Fruit fly (Drosophila melanogaster) whole organism, embryonic: ENCODE measurements around the gene Rpt4.
A peak's percentile ranks its signal among the peaks of the same experiment; 100 is the strongest.

Experiments
- ATbp ChIP-seq: fragments of 200-800 bp; sonication (Bioruptor generic); optimal IDR thresholded peaks from 2 replicates; lab custom pipeline; 2017; ENCODE audit warnings: missing biosample characterization, mild to moderate bottlenecking, missing genetic modification characterization, missing genetic modification reagents
- CG10366 ChIP-seq: fragments of 200-800 bp; sonication (Bioruptor generic); IDR thresholded peaks from 2 replicates; pipeline ENCODE4 v1.3.6; 2022; ENCODE audit warnings: missing biosample characterization, missing genetic modification characterization
- CG10543 ChIP-seq: fragments of 200-800 bp; sonication (Bioruptor generic); optimal IDR thresholded peaks from 3 replicates; lab custom pipeline; 2017; ENCODE audit warnings: missing biosample characterization, mild to moderate bottlenecking, missing genetic modification characterization, moderate library complexity
- CG11093 ChIP-seq: fragments of 200-800 bp; sonication (Bioruptor generic); IDR thresholded peaks from 3 replicates; pipeline ENCODE4 v1.3.6; 2022; ENCODE audit warnings: missing biosample characterization, missing genetic modification characterization
- CG12744 ChIP-seq: fragments of 200-800 bp; sonication (Bioruptor generic); optimal IDR thresholded peaks from 2 replicates; lab custom pipeline; 2016; ENCODE audit warnings: missing biosample characterization, missing genetic modification characterization
- CG13624 ChIP-seq: fragments of 200-800 bp; sonication (Bioruptor generic); optimal IDR thresholded peaks from 2 replicates; lab custom pipeline; 2016; ENCODE audit warnings: missing biosample characterization, missing genetic modification characterization
- CG15514 ChIP-seq: fragments of 200-800 bp; sonication (Bioruptor generic); optimal IDR thresholded peaks from 3 replicates; lab custom pipeline; 2017; ENCODE audit warnings: missing biosample characterization, missing genetic modification characterization, mild to moderate bottlenecking, moderate library complexity, missing genetic modification reagents
- CG15601 ChIP-seq: fragments of 200-800 bp; sonication (Bioruptor generic); optimal IDR thresholded peaks from 3 replicates; lab custom pipeline; 2019; ENCODE audit warnings: missing biosample characterization, mild to moderate bottlenecking, missing genetic modification characterization, moderate library complexity
- CG1603 ChIP-seq: fragments of 200-800 bp; sonication (Bioruptor generic); optimal IDR thresholded peaks from 2 replicates; lab custom pipeline; 2019; ENCODE audit warnings: missing biosample characterization, mild to moderate bottlenecking, missing genetic modification characterization, moderate library complexity
- CG16863 ChIP-seq: fragments of 200-800 bp; sonication (Bioruptor generic); optimal IDR thresholded peaks from 3 replicates; lab custom pipeline; 2016; ENCODE audit warnings: missing biosample characterization, missing genetic modification characterization
- CG2712 ChIP-seq: fragments of 200-800 bp; optimal IDR thresholded peaks from 3 replicates; lab custom pipeline; 2019; ENCODE audit warnings: missing biosample characterization, mild to moderate bottlenecking, missing genetic modification characterization, moderate library complexity
- CG30020 ChIP-seq: fragments of 200-800 bp; optimal IDR thresholded peaks from 2 replicates; lab custom pipeline; 2019; ENCODE audit warnings: missing biosample characterization, mild to moderate bottlenecking, missing genetic modification characterization, moderate library complexity
- CG31224 ChIP-seq: fragments of 200-800 bp; sonication (Bioruptor generic); IDR thresholded peaks from 2 replicates; pipeline ENCODE4 v1.3.6; 2022; ENCODE audit warnings: missing biosample characterization, missing genetic modification characterization
- CG4424 ChIP-seq: fragments of 200-800 bp; sonication (Bioruptor generic); optimal IDR thresholded peaks from 3 replicates; lab custom pipeline; 2016; ENCODE audit warnings: missing biosample characterization, missing genetic modification characterization
- CG4707 ChIP-seq: fragments of 200-800 bp; sonication (Bioruptor generic); optimal IDR thresholded peaks from 2 replicates; lab custom pipeline; 2018; ENCODE audit warnings: missing biosample characterization, mild to moderate bottlenecking, missing genetic modification characterization, moderate library complexity
- CG6813 ChIP-seq: fragments of 200-800 bp; sonication (Bioruptor generic); optimal IDR thresholded peaks from 2 replicates; lab custom pipeline; 2017; ENCODE audit warnings: missing biosample characterization, missing genetic modification characterization, mild to moderate bottlenecking, moderate library complexity, missing genetic modification reagents
- CG6854 ChIP-seq: fragments of 200-800 bp; sonication (Bioruptor generic); optimal IDR thresholded peaks from 3 replicates; lab custom pipeline; 2017; ENCODE audit warnings: missing biosample characterization, mild to moderate bottlenecking, missing genetic modification characterization
- CG8478 ChIP-seq: fragments of >200 bp; optimal IDR thresholded peaks from 2 replicates; lab custom pipeline; 2018
- CG9876 ChIP-seq: fragments of 200-800 bp; sonication (Bioruptor generic); optimal IDR thresholded peaks from 2 replicates; lab custom pipeline; 2016; ENCODE audit warnings: missing biosample characterization, missing genetic modification characterization
- CrebB ChIP-seq: fragments of 200-800 bp; sonication (Bioruptor generic); optimal IDR thresholded peaks from 3 replicates; lab custom pipeline; 2018; ENCODE audit warnings: missing biosample characterization, mild to moderate bottlenecking, missing genetic modification characterization
- Dfd ChIP-seq, 2 experiments: fragments of >200 bp; optimal IDR thresholded peaks; 2 replicates each; lab custom pipeline; 2017; ENCODE audit warnings: missing biosample characterization in 2 of 2, missing genetic modification characterization in 2 of 2
- Dip2 ChIP-seq: fragments of 200-800 bp; sonication (Bioruptor generic); IDR thresholded peaks from 2 replicates; pipeline ENCODE4 v1.3.6; 2022; ENCODE audit warnings: missing biosample characterization, missing genetic modification characterization
- Doc2 ChIP-seq: fragments of 200-800 bp; sonication (Bioruptor generic); IDR thresholded peaks from 2 replicates; pipeline ENCODE4 v1.3.6; 2022; ENCODE audit warnings: missing biosample characterization, missing genetic modification characterization
- Dp ChIP-seq: fragments of 200-800 bp; sonication (Bioruptor generic); optimal IDR thresholded peaks from 2 replicates; lab custom pipeline; 2018; ENCODE audit warnings: missing biosample characterization, mild to moderate bottlenecking, missing genetic modification characterization, moderate library complexity
- HLHmδ ChIP-seq: fragments of 200-800 bp; sonication (Bioruptor generic); optimal IDR thresholded peaks from 2 replicates; lab custom pipeline; 2018; ENCODE audit warnings: missing biosample characterization, mild to moderate bottlenecking, missing genetic modification characterization, moderate library complexity
- Lim3 ChIP-seq: fragments of 200-800 bp; sonication (Bioruptor generic); IDR thresholded peaks from 2 replicates; pipeline ENCODE4 v1.3.6; 2022; ENCODE audit warnings: missing biosample characterization, missing genetic modification characterization
- Meics ChIP-seq: fragments of 200-800 bp; sonication (Bioruptor generic); optimal IDR thresholded peaks from 2 replicates; lab custom pipeline; 2017; ENCODE audit warnings: missing biosample characterization, mild to moderate bottlenecking, missing genetic modification characterization
- NC2β ChIP-seq: fragments of 200-800 bp; sonication (Bioruptor generic); optimal IDR thresholded peaks from 2 replicates; lab custom pipeline; 2016; ENCODE audit warnings: missing biosample characterization, missing genetic modification characterization
- Nf-YA ChIP-seq: fragments of 200-800 bp; sonication (Bioruptor generic); IDR thresholded peaks from 2 replicates; pipeline ENCODE4 v1.3.6; 2022; ENCODE audit warnings: missing biosample characterization, missing genetic modification characterization
- PHDP ChIP-seq: fragments of 200-800 bp; sonication (Bioruptor generic); optimal IDR thresholded peaks from 3 replicates; lab custom pipeline; 2018; ENCODE audit warnings: missing biosample characterization, mild to moderate bottlenecking, missing genetic modification characterization, moderate library complexity
- Sox100B ChIP-seq: fragments of 200-800 bp; sonication (Bioruptor generic); optimal IDR thresholded peaks from 3 replicates; lab custom pipeline; 2018; ENCODE audit warnings: missing biosample characterization, mild to moderate bottlenecking, missing genetic modification characterization
- Ssrp ChIP-seq: fragments of 200-800 bp; sonication (Bioruptor generic); optimal IDR thresholded peaks from 2 replicates; lab custom pipeline; 2018; ENCODE audit warnings: missing biosample characterization, mild to moderate bottlenecking, missing genetic modification characterization, moderate library complexity
- Xrp1 ChIP-seq: fragments of 200-800 bp; sonication (Bioruptor generic); IDR thresholded peaks from 2 replicates; pipeline ENCODE4 v1.3.6; 2022; ENCODE audit warnings: missing biosample characterization, missing genetic modification characterization
- ase ChIP-seq: fragments of 200-800 bp; sonication (Bioruptor generic); IDR thresholded peaks from 3 replicates; pipeline ENCODE4 v1.3.6; 2022; ENCODE audit warnings: missing biosample characterization, missing genetic modification characterization
- bsh ChIP-seq, 2 experiments: fragments of 200-800 bp; sonication (Bioruptor generic); optimal IDR thresholded peaks; 2 replicates each; lab custom pipeline; 2017 to 2018; ENCODE audit warnings: mild to moderate bottlenecking in 2 of 2, missing biosample characterization in 2 of 2, missing genetic modification characterization in 2 of 2, moderate library complexity in 1 of 2
- chif ChIP-seq, 2 experiments: fragments of 200-800 bp; sonication (Bioruptor generic); optimal IDR thresholded peaks; 3 replicates each; lab custom pipeline; 2016; ENCODE audit warnings: missing biosample characterization in 2 of 2, missing genetic modification characterization in 2 of 2
- crc ChIP-seq: fragments of 200-800 bp; sonication (Bioruptor generic); optimal IDR thresholded peaks from 2 replicates; lab custom pipeline; 2016; ENCODE audit warnings: missing biosample characterization, missing genetic modification characterization
- cwo ChIP-seq: fragments of 200-800 bp; sonication (Bioruptor generic); optimal IDR thresholded peaks from 3 replicates; lab custom pipeline; 2017; ENCODE audit warnings: missing biosample characterization, missing genetic modification characterization, mild to moderate bottlenecking, moderate library complexity, missing genetic modification reagents
- da ChIP-seq: fragments of 200-800 bp; sonication (Bioruptor generic); optimal IDR thresholded peaks from 2 replicates; lab custom pipeline; 2016; ENCODE audit warnings: missing biosample characterization, missing genetic modification characterization
- dmrt99B ChIP-seq: fragments of 200-800 bp; sonication (Bioruptor generic); optimal IDR thresholded peaks from 2 replicates; lab custom pipeline; 2018; ENCODE audit warnings: missing biosample characterization, mild to moderate bottlenecking, missing genetic modification characterization, moderate library complexity
- fu2 ChIP-seq: fragments of 200-800 bp; sonication (Bioruptor generic); optimal IDR thresholded peaks from 2 replicates; lab custom pipeline; 2016; ENCODE audit warnings: missing biosample characterization, missing genetic modification characterization
- hth ChIP-seq: fragments of >200 bp; optimal IDR thresholded peaks from 2 replicates; lab custom pipeline; 2017; ENCODE audit warnings: inconsistent platforms
- jing ChIP-seq: fragments of 200-800 bp; sonication (Bioruptor generic); optimal IDR thresholded peaks from 2 replicates; lab custom pipeline; 2018; ENCODE audit warnings: missing biosample characterization, mild to moderate bottlenecking, missing genetic modification characterization
- mirr ChIP-seq: fragments of 200-800 bp; sonication (Bioruptor generic); optimal IDR thresholded peaks from 3 replicates; lab custom pipeline; 2018; ENCODE audit warnings: missing biosample characterization, mild to moderate bottlenecking, missing genetic modification characterization
- org-1 ChIP-seq: fragments of 200-800 bp; sonication (Bioruptor generic); optimal IDR thresholded peaks from 2 replicates; lab custom pipeline; 2017; ENCODE audit warnings: missing biosample characterization, missing genetic modification characterization
- pb ChIP-seq: fragments of 200-800 bp; sonication (Bioruptor generic); optimal IDR thresholded peaks from 3 replicates; lab custom pipeline; 2016; ENCODE audit warnings: missing biosample characterization, missing genetic modification characterization
- salm ChIP-seq: fragments of 200-800 bp; sonication (Bioruptor generic); optimal IDR thresholded peaks from 2 replicates; lab custom pipeline; 2018; ENCODE audit warnings: missing biosample characterization, mild to moderate bottlenecking, missing genetic modification characterization
- schlank ChIP-seq: fragments of 200-800 bp; sonication (Bioruptor generic); optimal IDR thresholded peaks from 2 replicates; lab custom pipeline; 2018; ENCODE audit warnings: missing biosample characterization, mild to moderate bottlenecking, missing genetic modification characterization
- seq ChIP-seq: fragments of 200-800 bp; sonication (Bioruptor generic); IDR thresholded peaks from 2 replicates; pipeline ENCODE4 v1.3.6; 2022; ENCODE audit warnings: missing biosample characterization, missing genetic modification characterization
- sna ChIP-seq: fragments of 200-800 bp; sonication (Bioruptor generic); IDR thresholded peaks from 2 replicates; pipeline ENCODE4 v1.3.6; 2022; ENCODE audit warnings: missing biosample characterization, missing genetic modification characterization; ENCODE audit not compliant: partially characterized antibody
- toy ChIP-seq: fragments of 200-800 bp; sonication (Bioruptor generic); IDR thresholded peaks from 2 replicates; pipeline ENCODE4 v1.3.6; 2022; ENCODE audit warnings: missing biosample characterization, missing genetic modification characterization

Gene Rpt4

DNA sequence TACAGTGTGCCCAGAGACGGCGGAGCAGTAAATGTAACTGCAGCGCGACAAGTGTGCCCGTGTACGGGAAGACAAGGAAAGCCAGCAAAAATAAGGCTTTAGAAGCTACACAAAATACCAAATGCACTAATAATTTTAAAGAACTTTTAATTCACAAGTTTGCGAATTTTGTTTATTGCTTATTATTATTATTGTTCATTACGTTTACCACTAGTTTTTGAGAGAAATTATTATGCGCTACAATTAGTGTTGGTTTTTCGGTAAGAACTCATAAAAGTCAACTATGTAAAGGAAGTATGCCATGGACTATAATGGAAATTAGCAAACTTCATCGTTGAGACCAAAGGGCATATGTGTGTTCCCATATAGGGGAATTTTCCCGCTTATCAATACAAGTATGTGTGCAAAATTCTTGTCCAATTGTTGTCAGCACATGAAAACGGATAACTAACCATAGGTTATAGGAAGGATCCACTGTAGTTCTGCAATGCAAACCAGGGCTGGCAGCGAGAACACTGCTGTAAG is 23.8 kb downstream of the Rpt4 start, which contains the start of gene schlank (continued):
- TF ChIP-seq crc (no peak), CG8478 (lab: Kevin White, UChicago) (no peak), Ssrp (tag; lab: Kevin White, UChicago) (peak; percentile 40), fu2 (GFP tag; lab: Kevin White, UChicago) (peak; percentile 59), ATbp (GFP tag; lab: Kevin White, UChicago) (no peak), CG10366 (peak; percentile 61; the same call in 1 of the 2 replicates), Meics (peak; percentile 18), mirr (peak; percentile 30), CG15514 (GFP tag; lab: Kevin White, UChicago) (peak; percentile 12), Doc2 (GFP tag; lab: Robert Waterston, UW) (no peak), hth (lab: Kevin White, UChicago) (no peak), da (no peak), pb (GFP tag; lab: Kevin White, UChicago) (no peak), CG1603 (tag; lab: Kevin White, UChicago) (peak; percentile 45), chif (GFP tag; optimal IDR thresholded peaks at IDR 0.05; lab: Kevin White, UChicago) (peak; percentile 8 to 46), seq (peak; percentile 52; the same call in 1 of the 2 replicates), toy (GFP tag; lab: Robert Waterston, UW) (no peak), Nf-YA (GFP tag; lab: Robert Waterston, UW) (no peak), CG9876 (GFP tag; lab: Kevin White, UChicago) (peak; percentile 26), PHDP (tag; lab: Kevin White, UChicago) (no peak), CG11093 (GFP tag; lab: Robert Waterston, UW) (peak; percentile 51; the same call in 1 of the 3 replicates), Lim3 (GFP tag; lab: Robert Waterston, UW) (no peak), org-1 (GFP tag; lab: Kevin White, UChicago) (no peak), CG15601 (tag; lab: Kevin White, UChicago) (no peak), Dp (peak; percentile 30), NC2β (GFP tag; lab: Kevin White, UChicago) (peak; percentile 60), CG13624 (GFP tag; lab: Kevin White, UChicago) (peak; percentile 54), ase (GFP tag; lab: Robert Waterston, UW) (peak; percentile 30; the same call in 1 of the 3 replicates), Sox100B (GFP tag; lab: Kevin White, UChicago) (no peak), CG10543 (peak; percentile 49), Dip2 (GFP tag; lab: Robert Waterston, UW) (no peak), CG16863 (GFP tag; lab: Kevin White, UChicago) (peak; percentile 57), CG12744 (GFP tag; lab: Kevin White, UChicago) (no peak), CG2712 (tag; lab: Kevin White, UChicago) (peak; percentile 54), CrebB (tag; lab: Kevin White, UChicago) (no peak), Dfd (GFP tag; optimal IDR thresholded peaks at IDR 0.05; lab: Kevin White, UChicago) (no peak), sna (no peak), bsh (GFP tag; optimal IDR thresholded peaks at IDR 0.05; lab: Kevin White, UChicago) (peak in 1 of 2 experiments; percentile 38), dmrt99B (tag; lab: Kevin White, UChicago) (no peak), schlank (tag; lab: Kevin White, UChicago) (peak; percentile 64), Xrp1 (GFP tag; lab: Robert Waterston, UW) (peak; percentile 46; the same call in 1 of the 2 replicates), salm (no peak), CG30020 (peak; percentile 38), CG31224 (GFP tag; lab: Robert Waterston, UW) (peak; percentile 56), CG6813 (no peak), CG4424 (GFP tag; lab: Kevin White, UChicago) (peak; percentile 30), CG6854 (GFP tag; lab: Kevin White, UChicago) (no peak), CG4707 (no peak), cwo (GFP tag; lab: Kevin White, UChicago) (no peak), jing (GFP tag; lab: Kevin White, UChicago) (peak; percentile 14), HLHmδ (GFP tag; lab: Kevin White, UChicago) (no peak)
